Fruit fly (Drosophila melanogaster): ENCODE data around the gene CG31140.

DNA sequence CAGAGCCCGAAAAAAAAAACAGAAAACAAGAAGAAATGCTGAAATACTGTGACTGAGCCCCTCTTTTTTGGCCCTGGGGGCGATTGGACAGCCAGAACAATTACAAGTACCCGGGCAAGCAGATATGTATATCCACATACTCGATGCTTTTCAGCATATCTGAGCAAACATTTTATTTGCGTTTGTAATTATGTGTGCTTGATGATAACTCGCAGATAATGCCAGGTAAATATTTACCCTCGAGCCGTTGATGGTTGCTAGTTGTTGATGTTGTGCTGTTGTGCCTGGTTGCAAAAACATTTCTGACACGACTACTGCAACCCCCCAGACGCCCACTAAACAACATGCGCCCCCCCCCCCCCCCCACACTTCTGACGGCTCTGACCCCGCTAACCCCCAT lies 43.6 kb upstream of the CG31140 start:
- TF ChIP-seq Ets98B (GFP tag; IDR thresholded peaks at IDR 0.05) (no peak), CG14655 (GFP tag; optimal IDR thresholded peaks at IDR 0.05) (no peak)

Measured in whole organism, pupa.